Worm (Caenorhabditis elegans): ENCODE data around the gene M163.10.

DNA sequence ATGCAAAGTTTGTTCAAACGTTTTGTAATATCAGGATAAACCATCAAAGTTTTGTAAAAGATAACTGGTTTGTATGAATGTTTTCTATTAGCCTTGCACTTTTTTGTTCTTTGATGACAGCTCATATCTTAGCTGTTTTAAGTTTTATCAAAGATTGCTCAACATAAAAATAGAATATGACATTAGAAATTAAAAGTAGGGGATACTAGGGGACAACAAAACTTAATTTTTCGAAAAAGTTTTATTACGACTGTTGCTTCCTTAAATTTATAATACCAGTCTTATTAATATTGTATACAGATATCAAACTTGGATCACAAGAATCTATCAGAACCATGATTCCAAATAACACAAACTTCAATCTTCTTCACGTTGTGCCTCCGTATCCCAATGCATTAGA lies 25.0 kb downstream of the M163.10 start, which contains the start of gene ztf-14:
- TF ChIP-seq unc-39 (tag; optimal IDR thresholded peaks at IDR 0.05): no peak
- TF ChIP-seq snpc-4 (tag; optimal IDR thresholded peaks at IDR 0.05): no peak
- TF ChIP-seq nhr-76 (tag; optimal IDR thresholded peaks at IDR 0.05): no peak
